Fruit fly (Drosophila melanogaster) whole organism, embryonic: Measurements from ENCODE around the gene P5CDh2.
A peak's percentile ranks its signal among the peaks of the same experiment; 100 is the strongest.

Source experiments
- CG10209 ChIP-seq: fragments of 200-800 bp; sonication (Bioruptor generic); optimal IDR thresholded peaks from 3 replicates; lab custom pipeline; 2017; ENCODE audit warnings: missing biosample characterization, mild to moderate bottlenecking, missing genetic modification characterization, missing genetic modification reagents
- CG12744 ChIP-seq: fragments of 200-800 bp; sonication (Bioruptor generic); optimal IDR thresholded peaks from 2 replicates; lab custom pipeline; 2016; ENCODE audit warnings: missing biosample characterization, missing genetic modification characterization
- CG13287 ChIP-seq: fragments of 200-800 bp; sonication (Bioruptor generic); IDR thresholded peaks from 2 replicates; pipeline ENCODE4 v1.3.6; 2022; ENCODE audit warnings: missing biosample characterization, missing genetic modification characterization; ENCODE audit not compliant: partially characterized antibody
- CG13624 ChIP-seq: fragments of 200-800 bp; sonication (Bioruptor generic); optimal IDR thresholded peaks from 2 replicates; lab custom pipeline; 2016; ENCODE audit warnings: missing biosample characterization, missing genetic modification characterization
- CG13894 ChIP-seq: fragments of 200-800 bp; sonication (Bioruptor generic); optimal IDR thresholded peaks from 3 replicates; lab custom pipeline; 2018; ENCODE audit warnings: missing biosample characterization, mild to moderate bottlenecking, missing genetic modification characterization, moderate library complexity
- CG15696 ChIP-seq: fragments of 200-800 bp; sonication (Bioruptor generic); optimal IDR thresholded peaks from 2 replicates; lab custom pipeline; 2019; ENCODE audit warnings: missing biosample characterization, mild to moderate bottlenecking, missing genetic modification characterization, moderate library complexity
- CG16779 ChIP-seq: fragments of 200-800 bp; sonication (Bioruptor generic); IDR thresholded peaks from 2 replicates; pipeline ENCODE4 v1.3.6; 2022; ENCODE audit warnings: missing biosample characterization, missing genetic modification characterization
- CG17361 ChIP-seq: fragments of 200-800 bp; sonication (Bioruptor generic); IDR thresholded peaks from 3 replicates; pipeline ENCODE4 v1.3.6; 2022; ENCODE audit warnings: missing biosample characterization, missing genetic modification characterization
- CG2712 ChIP-seq: fragments of 200-800 bp; optimal IDR thresholded peaks from 3 replicates; lab custom pipeline; 2019; ENCODE audit warnings: missing biosample characterization, mild to moderate bottlenecking, missing genetic modification characterization, moderate library complexity
- CG34422 ChIP-seq: fragments of 200-800 bp; sonication (Bioruptor generic); IDR thresholded peaks from 3 replicates; pipeline ENCODE4 v1.3.6; 2022; ENCODE audit warnings: missing biosample characterization, missing genetic modification characterization
- CG3838 ChIP-seq: fragments of 200-800 bp; sonication (Bioruptor generic); optimal IDR thresholded peaks from 3 replicates; lab custom pipeline; 2016; ENCODE audit warnings: missing biosample characterization, missing genetic modification characterization
- CG42726 ChIP-seq: fragments of 200-800 bp; sonication (Bioruptor generic); IDR thresholded peaks from 2 replicates; pipeline ENCODE4 v1.3.6; 2022; ENCODE audit warnings: missing biosample characterization, missing genetic modification characterization; ENCODE audit not compliant: partially characterized antibody
- CG4360 ChIP-seq: fragments of 200-800 bp; sonication (Bioruptor generic); IDR thresholded peaks from 2 replicates; pipeline ENCODE4 v1.3.6; 2022; ENCODE audit warnings: missing biosample characterization, missing genetic modification characterization
- CG5245 ChIP-seq: fragments of 200-800 bp; sonication (Bioruptor generic); optimal IDR thresholded peaks from 3 replicates; lab custom pipeline; 2016; ENCODE audit warnings: missing biosample characterization, missing genetic modification characterization
- CG6175 ChIP-seq: fragments of 200-800 bp; sonication (Bioruptor generic); IDR thresholded peaks from 3 replicates; pipeline ENCODE4 v1.3.6; 2022; ENCODE audit warnings: missing biosample characterization, missing genetic modification characterization
- CG6791 ChIP-seq: fragments of 200-800 bp; sonication (Bioruptor generic); IDR thresholded peaks from 3 replicates; pipeline ENCODE4 v1.3.6; 2022; ENCODE audit warnings: missing biosample characterization, missing genetic modification characterization; ENCODE audit not compliant: partially characterized antibody
- CG7357 ChIP-seq: fragments of 200-800 bp; sonication (Bioruptor generic); IDR thresholded peaks from 3 replicates; pipeline ENCODE4 v1.3.6; 2022; ENCODE audit warnings: missing biosample characterization, missing genetic modification characterization
- CG7556 ChIP-seq: fragments of 200-800 bp; sonication (Bioruptor generic); optimal IDR thresholded peaks from 2 replicates; lab custom pipeline; 2017; ENCODE audit warnings: missing biosample characterization, mild to moderate bottlenecking, missing genetic modification characterization
- CG9215 ChIP-seq: fragments of 200-800 bp; sonication (Bioruptor generic); IDR thresholded peaks from 2 replicates; pipeline ENCODE4 v1.3.6; 2022; ENCODE audit warnings: missing biosample characterization, missing genetic modification characterization
- CG9437 ChIP-seq: fragments of 200-800 bp; sonication (Bioruptor generic); optimal IDR thresholded peaks from 2 replicates; lab custom pipeline; 2018; ENCODE audit warnings: missing biosample characterization, mild to moderate bottlenecking, missing genetic modification characterization
- CG9609 ChIP-seq: fragments of 200-800 bp; sonication (Bioruptor generic); optimal IDR thresholded peaks from 3 replicates; lab custom pipeline; 2016; ENCODE audit warnings: missing biosample characterization, missing genetic modification characterization
- CG9932 ChIP-seq: fragments of 200-800 bp; sonication (Bioruptor generic); IDR thresholded peaks from 2 replicates; pipeline ENCODE4 v1.3.6; 2022; ENCODE audit warnings: missing biosample characterization, missing genetic modification characterization
- Dip3 ChIP-seq: fragments of 200-800 bp; sonication (Bioruptor generic); optimal IDR thresholded peaks from 3 replicates; lab custom pipeline; 2016; ENCODE audit warnings: missing biosample characterization, missing genetic modification characterization
- Dref ChIP-seq: fragments of 200-800 bp; sonication (Bioruptor generic); IDR thresholded peaks from 2 replicates; pipeline ENCODE4 v1.3.6; 2022; ENCODE audit warnings: missing biosample characterization, missing genetic modification characterization
- Eip74EF ChIP-seq, 2 experiments: fragments of 200-800 bp in 1 of 2; fragments of >200 bp in 1 of 2; sonication (Bioruptor generic) in 1 of 2; optimal IDR thresholded peaks; 2 replicates each; lab custom pipeline; 2017 to 2019; ENCODE audit warnings: missing biosample characterization in 2 of 2, missing genetic modification characterization in 2 of 2, mild to moderate bottlenecking in 1 of 2, moderate library complexity in 1 of 2
- MESR4 ChIP-seq: fragments of 200-800 bp; sonication (Bioruptor generic); optimal IDR thresholded peaks from 2 replicates; lab custom pipeline; 2018; ENCODE audit warnings: missing biosample characterization, mild to moderate bottlenecking, missing genetic modification characterization, moderate library complexity
- Mes4 ChIP-seq: fragments of 200-800 bp; sonication (Bioruptor generic); optimal IDR thresholded peaks from 2 replicates; lab custom pipeline; 2016; ENCODE audit warnings: missing biosample characterization, missing genetic modification characterization
- NfI ChIP-seq: fragments of 200-800 bp; sonication (Bioruptor generic); optimal IDR thresholded peaks from 3 replicates; lab custom pipeline; 2018; ENCODE audit warnings: missing biosample characterization, mild to moderate bottlenecking, missing genetic modification characterization, moderate library complexity
- Oaz ChIP-seq: fragments of 200-800 bp; sonication (Bioruptor generic); IDR thresholded peaks from 2 replicates; pipeline ENCODE4 v1.3.6; 2022; ENCODE audit warnings: missing biosample characterization, missing genetic modification characterization
- Pdp1 ChIP-seq, 2 experiments: fragments of 200-800 bp; sonication (Bioruptor generic); optimal IDR thresholded peaks; 3 replicates each; lab custom pipeline; 2016; ENCODE audit warnings: missing biosample characterization in 2 of 2, missing genetic modification characterization in 2 of 2, mild to moderate bottlenecking in 1 of 2, moderate library complexity in 1 of 2
- Trl ChIP-seq, 3 experiments: fragments of >200 bp in 2 of 3; fragments of 200-800 bp in 1 of 3; sonication (Bioruptor generic) in 1 of 3; optimal IDR thresholded peaks; 2 replicates in 1 of 3; 3 replicates in 2 of 3; lab custom pipeline; 2016 to 2017; ENCODE audit warnings: missing biosample characterization in 1 of 3, missing genetic modification characterization in 1 of 3
- cg ChIP-seq: fragments of 200-800 bp; sonication (Bioruptor generic); optimal IDR thresholded peaks from 3 replicates; lab custom pipeline; 2019; ENCODE audit warnings: missing biosample characterization, mild to moderate bottlenecking, missing genetic modification characterization, moderate library complexity
- ci ChIP-seq: fragments of 200-800 bp; sonication (Bioruptor generic); IDR thresholded peaks from 3 replicates; pipeline ENCODE4 v1.3.6; 2022; ENCODE audit warnings: missing biosample characterization, missing genetic modification characterization
- dmrt11E ChIP-seq: fragments of 200-800 bp; sonication (Bioruptor generic); optimal IDR thresholded peaks from 3 replicates; lab custom pipeline; 2018; ENCODE audit warnings: missing biosample characterization, mild to moderate bottlenecking, missing genetic modification characterization, moderate library complexity
- dmrt99B ChIP-seq: fragments of 200-800 bp; sonication (Bioruptor generic); optimal IDR thresholded peaks from 2 replicates; lab custom pipeline; 2018; ENCODE audit warnings: missing biosample characterization, mild to moderate bottlenecking, missing genetic modification characterization, moderate library complexity
- gem ChIP-seq: fragments of 200-800 bp; sonication (Bioruptor generic); optimal IDR thresholded peaks from 2 replicates; lab custom pipeline; 2019; ENCODE audit warnings: missing biosample characterization, mild to moderate bottlenecking, missing genetic modification characterization, moderate library complexity
- grau ChIP-seq: fragments of 200-800 bp; optimal IDR thresholded peaks from 3 replicates; lab custom pipeline; 2019; ENCODE audit warnings: missing biosample characterization, mild to moderate bottlenecking, missing genetic modification characterization, moderate library complexity
- h ChIP-seq: fragments of >200 bp; optimal IDR thresholded peaks from 2 replicates; lab custom pipeline; 2017
- ind ChIP-seq: fragments of 200-800 bp; sonication (Bioruptor generic); optimal IDR thresholded peaks from 3 replicates; lab custom pipeline; 2016; ENCODE audit warnings: missing biosample characterization, missing genetic modification characterization
- mam ChIP-seq: fragments of 200-800 bp; sonication (Bioruptor generic); optimal IDR thresholded peaks from 3 replicates; lab custom pipeline; 2016; ENCODE audit warnings: missing biosample characterization, missing genetic modification characterization
- mirr ChIP-seq: fragments of 200-800 bp; sonication (Bioruptor generic); optimal IDR thresholded peaks from 3 replicates; lab custom pipeline; 2018; ENCODE audit warnings: missing biosample characterization, mild to moderate bottlenecking, missing genetic modification characterization
- sd ChIP-seq: fragments of 200-800 bp; sonication (Bioruptor generic); optimal IDR thresholded peaks from 3 replicates; lab custom pipeline; 2018; ENCODE audit warnings: missing biosample characterization, mild to moderate bottlenecking, missing genetic modification characterization, moderate library complexity
- sens ChIP-seq: fragments of 200-800 bp; sonication (Bioruptor generic); peaks from one replicate; lab custom pipeline; 2016; ENCODE audit warnings: missing biosample characterization, missing genetic modification characterization
- sim ChIP-seq: fragments of 200-800 bp; sonication (Bioruptor generic); IDR thresholded peaks from 2 replicates; pipeline ENCODE4 v1.3.6; 2022; ENCODE audit warnings: missing biosample characterization, missing genetic modification characterization
- slbo ChIP-seq: fragments of 200-800 bp; sonication (Bioruptor generic); IDR thresholded peaks from 2 replicates; pipeline ENCODE4 v1.3.6; 2022; ENCODE audit warnings: missing biosample characterization, missing genetic modification characterization
- tna ChIP-seq: fragments of 200-800 bp; sonication (Bioruptor generic); IDR thresholded peaks from 2 replicates; pipeline ENCODE4 v1.3.6; 2022; ENCODE audit warnings: missing biosample characterization, missing genetic modification characterization; ENCODE audit not compliant: partially characterized antibody
- unpg ChIP-seq: fragments of 200-800 bp; sonication (Bioruptor generic); optimal IDR thresholded peaks from 3 replicates; lab custom pipeline; 2018; ENCODE audit warnings: missing biosample characterization, mild to moderate bottlenecking, missing genetic modification characterization, moderate library complexity
- wdn ChIP-seq: fragments of 200-800 bp; sonication (Bioruptor generic); IDR thresholded peaks from 2 replicates; pipeline ENCODE4 v1.3.6; 2022; ENCODE audit warnings: missing biosample characterization, missing genetic modification characterization
- wor ChIP-seq: fragments of 200-800 bp; sonication (Bioruptor generic); IDR thresholded peaks from 2 replicates; pipeline ENCODE4 v1.3.6; 2022; ENCODE audit warnings: missing biosample characterization, missing genetic modification characterization

P5CDh2 gene

dm6 chr3R:21835388-21836200 lies 42.1 kb upstream of the P5CDh2 start:
- TF ChIP-seq Eip74EF (GFP tag; optimal IDR thresholded peaks at IDR 0.05; lab: Kevin White, UChicago) (no peak), CG9437 (GFP tag; lab: Kevin White, UChicago) (no peak), CG7556 (GFP tag; lab: Kevin White, UChicago) (peak; percentile 5), CG12744 (GFP tag; lab: Kevin White, UChicago) (no peak), sim (GFP tag; lab: Robert Waterston, UW) (no peak), CG6791 (GFP tag; lab: Robert Waterston, UW) (no peak), sens (GFP tag; lab: Kevin White, UChicago) (peak; percentile 91), gem (tag; lab: Kevin White, UChicago) (peak; percentile 24), CG5245 (GFP tag; lab: Kevin White, UChicago) (no peak), wor (GFP tag; lab: Robert Waterston, UW) (no peak), CG10209 (GFP tag; lab: Kevin White, UChicago) (peak; percentile 14), ind (GFP tag; lab: Kevin White, UChicago) (no peak), CG2712 (tag; lab: Kevin White, UChicago) (peak; percentile 17), CG15696 (peak; percentile 34), CG9609 (GFP tag; lab: Kevin White, UChicago) (no peak), CG9932 (GFP tag; lab: Robert Waterston, UW) (no peak), CG9215 (GFP tag; lab: Robert Waterston, UW) (no peak), mirr (no peak), CG17361 (peak; percentile 44; the same call in 1 of the 3 replicates), Oaz (GFP tag; lab: Robert Waterston, UW) (no peak), CG7357 (GFP tag; lab: Robert Waterston, UW) (no peak), unpg (no peak), Dref (GFP tag; lab: Robert Waterston, UW) (no peak), mam (no peak), NfI (no peak), CG3838 (GFP tag; lab: Kevin White, UChicago) (peak; percentile 29), CG13287 (GFP tag; lab: Robert Waterston, UW) (no peak), CG4360 (GFP tag; lab: Robert Waterston, UW) (no peak), slbo (GFP tag; lab: Robert Waterston, UW) (no peak), Trl (optimal IDR thresholded peaks at IDR 0.05; lab: Kevin White, UChicago) (no peak), Trl (GFP tag; optimal IDR thresholded peaks at IDR 0.05; lab: Kevin White, UChicago) (no peak), Dip3 (GFP tag; lab: Kevin White, UChicago) (no peak), CG42726 (no peak), MESR4 (GFP tag; lab: Kevin White, UChicago) (no peak), wdn (GFP tag; lab: Robert Waterston, UW) (no peak), h (lab: Kevin White, UChicago) (no peak), Pdp1 (GFP tag; optimal IDR thresholded peaks at IDR 0.05; lab: Kevin White, UChicago) (no peak), CG13624 (no peak), CG6175 (GFP tag; lab: Robert Waterston, UW) (no peak), tna (GFP tag; lab: Robert Waterston, UW) (0 out of 2 replicates have a peak, but pooled peaks have one; percentile 34), grau (peak; percentile 6), CG13894 (tag; lab: Kevin White, UChicago) (peak; percentile 7), Mes4 (GFP tag; lab: Kevin White, UChicago) (no peak), dmrt99B (tag; lab: Kevin White, UChicago) (peak; percentile 12), CG16779 (no peak), sd (peak; percentile 35), CG34422 (GFP tag; lab: Robert Waterston, UW) (no peak), cg (no peak), ci (GFP tag; lab: Robert Waterston, UW) (0 out of 3 replicates have a peak, but pooled peaks have one; percentile 8), dmrt11E (tag; lab: Kevin White, UChicago) (peak; percentile 65)
